Fruit fly (Drosophila melanogaster) whole organism, wandering third instar larva: ENCODE data around the gene CG7453.
A peak's percentile ranks its signal among the peaks of the same experiment; 100 is the strongest.

ENCODE experiments used
- Abd-B ChIP-seq: fragments of >200 bp; optimal IDR thresholded peaks from 2 replicates; lab custom pipeline; 2017; ENCODE audit warnings: missing biosample characterization, missing genetic modification characterization
- CG32264 ChIP-seq: fragments of 200-800 bp; sonication (Bioruptor generic); optimal IDR thresholded peaks from 2 replicates; lab custom pipeline; 2016; ENCODE audit warnings: missing biosample characterization, missing genetic modification characterization
- CG9705 ChIP-seq: fragments of 200-800 bp; sonication (Bioruptor generic); optimal IDR thresholded peaks from 2 replicates; lab custom pipeline; 2018; ENCODE audit warnings: missing biosample characterization, mild to moderate bottlenecking, missing genetic modification characterization
- CrebA ChIP-seq: fragments of 200-800 bp; sonication (Bioruptor generic); optimal IDR thresholded peaks from 2 replicates; lab custom pipeline; 2016; ENCODE audit warnings: missing biosample characterization, mild to moderate bottlenecking, missing genetic modification characterization, borderline replicate concordance
- Dfd ChIP-seq: fragments of >200 bp; optimal IDR thresholded peaks from 2 replicates; lab custom pipeline; 2017; ENCODE audit warnings: missing biosample characterization, missing genetic modification characterization
- Dif ChIP-seq: fragments of 200-275, 200-300 bp; sonication (Bioruptor generic); optimal IDR thresholded peaks from 2 replicates; lab custom pipeline; 2018; ENCODE audit warnings: missing biosample characterization, missing genetic modification characterization; ENCODE audit not compliant: partially characterized antibody
- GATAd ChIP-seq: sonication (Bioruptor generic); optimal IDR thresholded peaks from 2 replicates; lab custom pipeline; 2016; ENCODE audit warnings: missing biosample characterization, missing genetic modification characterization
- HLH106 ChIP-seq: fragments of 200-800 bp; optimal IDR thresholded peaks from 3 replicates; lab custom pipeline; 2019; ENCODE audit warnings: missing biosample characterization, mild to moderate bottlenecking, missing genetic modification characterization, moderate library complexity
- Hnf4 ChIP-seq: fragments of 200-800 bp; sonication (Bioruptor generic); optimal IDR thresholded peaks from 2 replicates; lab custom pipeline; 2016; ENCODE audit warnings: missing biosample characterization, mild to moderate bottlenecking, missing genetic modification characterization
- Hr78 ChIP-seq: fragments of >200 bp; optimal IDR thresholded peaks from 2 replicates; lab custom pipeline; 2017; ENCODE audit warnings: missing biosample characterization, missing genetic modification characterization
- Hr83 ChIP-seq: fragments of 200-300 bp; sonication (Bioruptor generic); optimal IDR thresholded peaks from 2 replicates; lab custom pipeline; 2016; ENCODE audit warnings: missing biosample characterization, mild to moderate bottlenecking, missing genetic modification characterization, moderate library complexity; ENCODE audit not compliant: poor library complexity, severe bottlenecking
- Jra ChIP-seq: sonication (Bioruptor generic); optimal IDR thresholded peaks from 2 replicates; lab custom pipeline; 2016; ENCODE audit warnings: missing biosample characterization, missing genetic modification characterization
- Mio ChIP-seq: sonication (Bioruptor generic); optimal IDR thresholded peaks from 2 replicates; lab custom pipeline; 2016; ENCODE audit warnings: missing biosample characterization, missing genetic modification characterization
- Myc ChIP-seq: fragments of >200 bp; optimal IDR thresholded peaks from 2 replicates; lab custom pipeline; 2017
- N ChIP-seq: fragments of >200 bp; optimal IDR thresholded peaks from 2 replicates; lab custom pipeline; 2018; ENCODE audit warnings: missing biosample characterization, missing external identifiers, missing genetic modification characterization
- OdsH ChIP-seq: fragments of 200-800 bp; sonication (Bioruptor generic); optimal IDR thresholded peaks from 2 replicates; lab custom pipeline; 2016; ENCODE audit warnings: missing biosample characterization, mild to moderate bottlenecking, missing genetic modification characterization
- Rel ChIP-seq, 2 experiments: fragments of 200-800 bp; sonication (Bioruptor generic) in 1 of 2; optimal IDR thresholded peaks; 2 replicates in 1 of 2; 3 replicates in 1 of 2; lab custom pipeline; 2016 to 2019; ENCODE audit warnings: mild to moderate bottlenecking in 2 of 2, missing biosample characterization in 2 of 2, missing genetic modification characterization in 2 of 2, moderate library complexity in 1 of 2
- Sp1 ChIP-seq: fragments of 200-800 bp; sonication (Bioruptor generic); optimal IDR thresholded peaks from 3 replicates; lab custom pipeline; 2019; ENCODE audit warnings: missing biosample characterization, mild to moderate bottlenecking, missing genetic modification characterization, moderate library complexity
- Vsx2 ChIP-seq: fragments of 200-300, 225-300 bp; sonication (Bioruptor generic); optimal IDR thresholded peaks from 2 replicates; lab custom pipeline; 2018; ENCODE audit warnings: missing biosample characterization, missing genetic modification characterization; ENCODE audit not compliant: partially characterized antibody
- br ChIP-seq: fragments of 200-800 bp; sonication (Bioruptor generic); optimal IDR thresholded peaks from 2 replicates; lab custom pipeline; 2016; ENCODE audit warnings: missing biosample characterization, missing genetic modification characterization
- brk ChIP-seq: fragments of 200-800 bp; sonication (Bioruptor generic); optimal IDR thresholded peaks from 2 replicates; lab custom pipeline; 2016; ENCODE audit warnings: missing biosample characterization, mild to moderate bottlenecking, missing genetic modification characterization
- dl ChIP-seq, 2 experiments: fragments of 175-275, 200-275 bp in 1 of 2; fragments of 200-275 bp in 1 of 2; sonication (Bioruptor generic); optimal IDR thresholded peaks; lab custom pipeline; 2018; ENCODE audit warnings: mild to moderate bottlenecking in 2 of 2, missing biosample characterization in 2 of 2, missing genetic modification characterization in 2 of 2, moderate library complexity in 2 of 2; ENCODE audit not compliant: partially characterized antibody in 2 of 2, insufficient read depth in 1 of 2
- dmrt93B ChIP-seq: fragments of 200-800 bp; sonication (Bioruptor generic); optimal IDR thresholded peaks from 2 replicates; lab custom pipeline; 2018; ENCODE audit warnings: missing biosample characterization, mild to moderate bottlenecking, missing genetic modification characterization
- dsf ChIP-seq: sonication (Bioruptor generic); optimal IDR thresholded peaks from 2 replicates; lab custom pipeline; 2016; ENCODE audit warnings: missing biosample characterization, missing genetic modification characterization, borderline replicate concordance
- ey ChIP-seq: fragments of 200-800 bp; sonication (Bioruptor generic); optimal IDR thresholded peaks from 2 replicates; lab custom pipeline; 2016; ENCODE audit warnings: missing biosample characterization, missing genetic modification characterization
- foxo ChIP-seq, 2 experiments: fragments of 200-800 bp; sonication (Bioruptor generic); optimal IDR thresholded peaks; 2 replicates in 1 of 2; 3 replicates in 1 of 2; lab custom pipeline; 2016 to 2017; ENCODE audit warnings: missing biosample characterization in 2 of 2, missing genetic modification characterization in 2 of 2
- fru ChIP-seq: fragments of 200-800 bp; sonication (Bioruptor generic); optimal IDR thresholded peaks from 3 replicates; lab custom pipeline; 2016; ENCODE audit warnings: missing biosample characterization, mild to moderate bottlenecking, missing genetic modification characterization
- h ChIP-seq: fragments of 200-800 bp; sonication (Bioruptor generic); optimal IDR thresholded peaks from 3 replicates; lab custom pipeline; 2016; ENCODE audit warnings: missing biosample characterization, mild to moderate bottlenecking, missing genetic modification characterization
- jim ChIP-seq: fragments of 175-275, 200-325 bp; sonication (Bioruptor generic); optimal IDR thresholded peaks from 2 replicates; lab custom pipeline; 2016; ENCODE audit warnings: missing biosample characterization, mild to moderate bottlenecking, missing genetic modification characterization
- lola ChIP-seq: fragments of >200 bp; optimal IDR thresholded peaks from 2 replicates; lab custom pipeline; 2017; ENCODE audit warnings: missing biosample characterization, missing genetic modification characterization
- pan ChIP-seq: fragments of >200 bp; optimal IDR thresholded peaks from 2 replicates; lab custom pipeline; 2017
- psq ChIP-seq: fragments of 200-800 bp; sonication (Bioruptor generic); optimal IDR thresholded peaks from 3 replicates; lab custom pipeline; 2017; ENCODE audit warnings: missing biosample characterization, mild to moderate bottlenecking, missing genetic modification characterization, moderate library complexity
- rgr ChIP-seq: fragments of 200-800 bp; sonication (Bioruptor generic); optimal IDR thresholded peaks from 3 replicates; lab custom pipeline; 2016; ENCODE audit warnings: missing biosample characterization, mild to moderate bottlenecking, missing genetic modification characterization
- sage ChIP-seq: fragments of 200-800 bp; sonication (Bioruptor generic); optimal IDR thresholded peaks from 2 replicates; lab custom pipeline; 2016; ENCODE audit warnings: missing biosample characterization, mild to moderate bottlenecking, missing genetic modification characterization
- sv ChIP-seq: fragments of 200-800 bp; sonication (Bioruptor generic); optimal IDR thresholded peaks from 3 replicates; lab custom pipeline; 2016; ENCODE audit warnings: missing biosample characterization, missing genetic modification characterization
- tai ChIP-seq: sonication (Bioruptor generic); optimal IDR thresholded peaks from 2 replicates; lab custom pipeline; 2016; ENCODE audit warnings: missing biosample characterization, missing genetic modification characterization
- usp ChIP-seq: fragments of >200 bp; optimal IDR thresholded peaks from 2 replicates; lab custom pipeline; 2017; ENCODE audit warnings: missing biosample characterization, missing genetic modification characterization
- woc ChIP-seq: sonication (Bioruptor generic); optimal IDR thresholded peaks from 2 replicates; lab custom pipeline; 2016; ENCODE audit warnings: missing biosample characterization, mild to moderate bottlenecking, missing genetic modification characterization

Gene CG7453

DNA sequence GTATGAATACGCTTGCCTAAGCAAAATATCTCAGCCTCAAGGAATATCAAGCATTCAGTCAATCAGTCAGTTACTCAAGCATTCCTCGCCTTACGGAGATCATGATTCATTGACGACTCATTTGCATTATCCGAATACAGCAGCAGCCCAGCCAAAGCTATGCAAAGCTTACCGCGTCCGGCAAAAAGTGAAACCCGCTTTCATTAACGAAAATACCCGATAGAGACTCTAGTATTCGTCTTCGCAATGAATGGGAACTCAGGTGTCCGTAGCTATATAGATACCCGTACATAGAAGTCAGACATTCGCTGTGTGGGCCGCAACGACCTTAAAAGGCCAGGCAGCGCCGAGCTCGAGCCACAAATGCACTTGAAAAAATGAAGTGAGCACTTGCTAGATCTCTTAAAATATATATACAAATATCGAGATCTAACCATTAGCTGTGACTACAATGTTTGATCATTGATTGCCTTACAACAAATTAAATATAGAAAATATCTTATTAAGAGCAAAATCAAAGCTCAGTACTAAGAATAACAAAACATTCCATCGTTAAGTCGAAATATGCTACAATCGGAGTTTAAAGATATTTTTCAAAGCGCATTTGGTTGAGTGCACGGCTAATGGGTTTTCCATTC, 35.1 kb upstream of the CG7453 start:
- TF ChIP-seq Rel (GFP tag; optimal IDR thresholded peaks at IDR 0.05; lab: Kevin White, UChicago): no peak
- peak; percentile 90 for TF ChIP-seq Rel (tag; optimal IDR thresholded peaks at IDR 0.05; lab: Kevin White, UChicago)
- no peak for TF ChIP-seq Hr78 (GFP tag; lab: Kevin White, UChicago)
- TF ChIP-seq lola (GFP tag; lab: Kevin White, UChicago): no peak
- no peak for TF ChIP-seq Dif (GFP tag; lab: Kevin White, UChicago)
- no peak for TF ChIP-seq sv (GFP tag; lab: Kevin White, UChicago)
- no peak for TF ChIP-seq HLH106 (tag; lab: Kevin White, UChicago)
- no peak for TF ChIP-seq pan (lab: Kevin White, UChicago)
- TF ChIP-seq jim (GFP tag; lab: Kevin White, UChicago): no peak
- peak in 1 of 2 experiments; percentile 5 for TF ChIP-seq foxo (GFP tag; optimal IDR thresholded peaks at IDR 0.05; lab: Kevin White, UChicago)
- TF ChIP-seq Sp1 (GFP tag; lab: Kevin White, UChicago): no peak
- no peak for TF ChIP-seq OdsH (GFP tag; lab: Kevin White, UChicago)
- peak; percentile 15 for TF ChIP-seq fru (GFP tag; lab: Kevin White, UChicago)
- TF ChIP-seq h (GFP tag; lab: Kevin White, UChicago): peak; percentile 22
- TF ChIP-seq dsf (GFP tag; lab: Kevin White, UChicago): no peak
- no peak for TF ChIP-seq Myc (lab: Kevin White, UChicago)
- TF ChIP-seq Abd-B (GFP tag; lab: Kevin White, UChicago): no peak
- no peak for TF ChIP-seq CrebA (GFP tag; lab: Kevin White, UChicago)
- no peak for TF ChIP-seq Mio (GFP tag; lab: Kevin White, UChicago)
- no peak for TF ChIP-seq Hnf4
- no peak for TF ChIP-seq Jra
- TF ChIP-seq N (GFP tag; lab: Kevin White, UChicago): no peak
- peak; percentile 15 for TF ChIP-seq rgr (GFP tag; lab: Kevin White, UChicago)
- no peak for TF ChIP-seq dmrt93B
- no peak for TF ChIP-seq woc (GFP tag; lab: Kevin White, UChicago)
- no peak for TF ChIP-seq dl (GFP tag; optimal IDR thresholded peaks at IDR 0.05; lab: Kevin White, UChicago; ENCODE audit: insufficient read depth in 1 of 2, partially characterized antibody in 2 of 2)
- no peak for TF ChIP-seq tai (GFP tag; lab: Kevin White, UChicago)
- TF ChIP-seq CG32264 (GFP tag; lab: Kevin White, UChicago): no peak
- TF ChIP-seq sage (GFP tag; lab: Kevin White, UChicago): no peak
- TF ChIP-seq CG9705 (GFP tag; lab: Kevin White, UChicago): no peak
- no peak for TF ChIP-seq usp (GFP tag; lab: Kevin White, UChicago)
- TF ChIP-seq br (GFP tag; lab: Kevin White, UChicago): no peak
- no peak for TF ChIP-seq brk (GFP tag; lab: Kevin White, UChicago)
- no peak for TF ChIP-seq ey (GFP tag; lab: Kevin White, UChicago)
- no peak for TF ChIP-seq psq (GFP tag; lab: Kevin White, UChicago)
- TF ChIP-seq Vsx2 (GFP tag; lab: Kevin White, UChicago): no peak
- no peak for TF ChIP-seq Dfd
- no peak for TF ChIP-seq GATAd (GFP tag; lab: Kevin White, UChicago)
- TF ChIP-seq Hr83: no peak

- TF ChIP-seq lola (GFP tag; lab: Kevin White, UChicago): no peak
- TF ChIP-seq rgr (GFP tag; lab: Kevin White, UChicago): peak; percentile 39
- TF ChIP-seq jim (GFP tag; lab: Kevin White, UChicago): no peak
- peak in 1 of 2 experiments; percentile 48 for TF ChIP-seq foxo (GFP tag; optimal IDR thresholded peaks at IDR 0.05; lab: Kevin White, UChicago)
- TF ChIP-seq Rel (GFP tag; optimal IDR thresholded peaks at IDR 0.05; lab: Kevin White, UChicago): no peak
- TF ChIP-seq Rel (tag; optimal IDR thresholded peaks at IDR 0.05; lab: Kevin White, UChicago): peak; percentile 67
- peak; percentile 38 for TF ChIP-seq woc (GFP tag; lab: Kevin White, UChicago)
- TF ChIP-seq fru (GFP tag; lab: Kevin White, UChicago): peak; percentile 43
- TF ChIP-seq Sp1 (GFP tag; lab: Kevin White, UChicago): no peak
- peak; percentile 36 for TF ChIP-seq h (GFP tag; lab: Kevin White, UChicago)
- TF ChIP-seq ey (GFP tag; lab: Kevin White, UChicago): peak; percentile 36
- TF ChIP-seq OdsH (GFP tag; lab: Kevin White, UChicago): peak; percentile 4
- TF ChIP-seq psq (GFP tag; lab: Kevin White, UChicago): peak; percentile 43
These were observed 33.5 kb upstream of the CG7453 start for dm6 chrX:19146421-19146952.
